Fruit fly (Drosophila melanogaster): Measurements from ENCODE around the gene CG42866.

- TF ChIP-seq CG1621 (tag; optimal IDR thresholded peaks at IDR 0.05), result peak; percentile 62
- TF ChIP-seq Eip78C (GFP tag), result peak; percentile 59
- no peak for TF ChIP-seq CG6792 (GFP tag; optimal IDR thresholded peaks at IDR 0.05)
- TF ChIP-seq Ets21C (GFP tag; optimal IDR thresholded peaks at IDR 0.05), result no peak
- TF ChIP-seq CG6163 (GFP tag; IDR thresholded peaks at IDR 0.05), result peak; percentile 66; the same call in 2 of the 3 replicates
- TF ChIP-seq Ets96B (tag; optimal IDR thresholded peaks at IDR 0.05), result peak; percentile 19
- TF ChIP-seq Eip75B (GFP tag; optimal IDR thresholded peaks at IDR 0.05), result no peak
Measured at dm6 chr2L:19935085-19935846, 26.2 kb downstream of the CG42866 start.
